Fruit fly (Drosophila melanogaster) whole organism, prepupa: ENCODE results near the gene CG17029.

Experiments used
- Blimp-1 ChIP-seq: fragments of 200-800 bp; sonication (Bioruptor generic); optimal IDR thresholded peaks from 3 replicates; lab custom pipeline; 2017; ENCODE audit warnings: missing biosample characterization, missing genetic modification characterization, mild to moderate bottlenecking, moderate library complexity, missing genetic modification reagents
- CG10631 ChIP-seq: fragments of 200-800 bp; sonication (Bioruptor generic); optimal IDR thresholded peaks from 2 replicates; lab custom pipeline; 2016; ENCODE audit warnings: missing biosample characterization, missing genetic modification characterization
- CG11294 ChIP-seq: fragments of 200-800 bp; sonication (Bioruptor generic); IDR thresholded peaks from 2 replicates; pipeline ENCODE4 v1.3.6; 2022; ENCODE audit warnings: missing biosample characterization, missing genetic modification characterization
- CG11762 ChIP-seq: fragments of 200-800 bp; sonication (Bioruptor generic); optimal IDR thresholded peaks from 3 replicates; lab custom pipeline; 2016; ENCODE audit warnings: missing biosample characterization, missing genetic modification characterization; ENCODE audit not compliant: insufficient read depth
- CG11902 ChIP-seq: fragments of 200-800 bp; sonication (Bioruptor generic); optimal IDR thresholded peaks from 3 replicates; lab custom pipeline; 2016; ENCODE audit warnings: missing biosample characterization, missing genetic modification characterization
- CG15336 ChIP-seq: fragments of 200-800 bp; sonication (Bioruptor generic); IDR thresholded peaks from 2 replicates; pipeline ENCODE4 v1.3.6; 2022; ENCODE audit warnings: missing biosample characterization, missing genetic modification characterization
- CG1621 ChIP-seq: fragments of 200-800 bp; sonication (Bioruptor generic); optimal IDR thresholded peaks from 3 replicates; lab custom pipeline; 2018; ENCODE audit warnings: missing biosample characterization, mild to moderate bottlenecking, missing genetic modification characterization
- CG16779 ChIP-seq: fragments of 200-800 bp; sonication (Bioruptor generic); optimal IDR thresholded peaks from 3 replicates; lab custom pipeline; 2017; ENCODE audit warnings: missing biosample characterization, mild to moderate bottlenecking, missing genetic modification characterization
- CG3032 ChIP-seq: fragments of 200-800 bp; optimal IDR thresholded peaks from 2 replicates; lab custom pipeline; 2019; ENCODE audit warnings: missing biosample characterization, mild to moderate bottlenecking, missing genetic modification characterization, moderate library complexity
- CG31627 ChIP-seq: fragments of 200-800 bp; sonication (Bioruptor generic); optimal IDR thresholded peaks from 3 replicates; lab custom pipeline; 2016; ENCODE audit warnings: missing biosample characterization, missing genetic modification characterization
- CG32006 ChIP-seq: fragments of 200-800 bp; sonication (Bioruptor generic); optimal IDR thresholded peaks from 3 replicates; lab custom pipeline; 2017; ENCODE audit warnings: missing biosample characterization, mild to moderate bottlenecking, missing genetic modification characterization
- CG34406 ChIP-seq: fragments of 200-800 bp; sonication (Bioruptor generic); optimal IDR thresholded peaks from 3 replicates; lab custom pipeline; 2016; ENCODE audit warnings: missing biosample characterization, missing genetic modification characterization
- CG3919 ChIP-seq: fragments of 200-800 bp; sonication (Bioruptor generic); optimal IDR thresholded peaks from 3 replicates; lab custom pipeline; 2016; ENCODE audit warnings: missing biosample characterization, missing genetic modification characterization
- CG4318 ChIP-seq: fragments of 200-800 bp; sonication (Bioruptor generic); optimal IDR thresholded peaks from 3 replicates; lab custom pipeline; 2017; ENCODE audit warnings: missing biosample characterization, mild to moderate bottlenecking, missing genetic modification characterization
- CG6276 ChIP-seq: fragments of 200-800 bp; sonication (Bioruptor generic); optimal IDR thresholded peaks from 2 replicates; lab custom pipeline; 2017; ENCODE audit warnings: missing biosample characterization, mild to moderate bottlenecking, missing genetic modification characterization
- CG6792 ChIP-seq: fragments of 200-800 bp; sonication (Bioruptor generic); optimal IDR thresholded peaks from 3 replicates; lab custom pipeline; 2016; ENCODE audit warnings: missing biosample characterization, missing genetic modification characterization
- CG6808 ChIP-seq: fragments of 200-800 bp; sonication (Bioruptor generic); optimal IDR thresholded peaks from 3 replicates; lab custom pipeline; 2017; ENCODE audit warnings: missing biosample characterization, missing genetic modification characterization, mild to moderate bottlenecking, moderate library complexity, missing genetic modification reagents
- CG6854 ChIP-seq: fragments of 200-800 bp; sonication (Bioruptor generic); optimal IDR thresholded peaks from 2 replicates; lab custom pipeline; 2017; ENCODE audit warnings: missing biosample characterization, mild to moderate bottlenecking, missing genetic modification characterization
- CG7368 ChIP-seq: fragments of 200-800 bp; sonication (Bioruptor generic); optimal IDR thresholded peaks from 3 replicates; lab custom pipeline; 2016; ENCODE audit warnings: missing biosample characterization, missing genetic modification characterization
- CG8119 ChIP-seq: fragments of 200-800 bp; sonication (Bioruptor generic); IDR thresholded peaks from 3 replicates; pipeline ENCODE4 v1.3.6; 2022; ENCODE audit warnings: missing biosample characterization, missing genetic modification characterization
- CG9139 ChIP-seq: fragments of 200-800 bp; sonication (Bioruptor generic); optimal IDR thresholded peaks from 3 replicates; lab custom pipeline; 2017; ENCODE audit warnings: missing biosample characterization, mild to moderate bottlenecking, missing genetic modification characterization
- Eip75B ChIP-seq: fragments of 200-800 bp; sonication (Bioruptor generic); optimal IDR thresholded peaks from 3 replicates; lab custom pipeline; 2016; ENCODE audit warnings: missing biosample characterization, missing genetic modification characterization
- Eip78C ChIP-seq: fragments of 200-800 bp; sonication (Bioruptor generic); peaks from one replicate; lab custom pipeline; 2016; ENCODE audit warnings: missing biosample characterization, missing genetic modification characterization
- Eip93F ChIP-seq: fragments of 200-800 bp; sonication (Bioruptor generic); optimal IDR thresholded peaks from 2 replicates; lab custom pipeline; 2016; ENCODE audit warnings: missing biosample characterization, mild to moderate bottlenecking, missing genetic modification characterization
- Ets21C ChIP-seq: fragments of 200-800 bp; sonication (Bioruptor generic); optimal IDR thresholded peaks from 3 replicates; lab custom pipeline; 2016; ENCODE audit warnings: missing biosample characterization, missing genetic modification characterization
- Ets96B ChIP-seq: fragments of 200-800 bp; optimal IDR thresholded peaks from 2 replicates; lab custom pipeline; 2019; ENCODE audit warnings: missing biosample characterization, mild to moderate bottlenecking, missing genetic modification characterization, moderate library complexity
- Hr38 ChIP-seq: sonication (Bioruptor generic); optimal IDR thresholded peaks from 2 replicates; lab custom pipeline; 2016; ENCODE audit warnings: missing biosample characterization, missing genetic modification characterization
- Hr4 ChIP-seq: fragments of 200-800 bp; sonication (Bioruptor generic); optimal IDR thresholded peaks from 3 replicates; lab custom pipeline; 2016; ENCODE audit warnings: missing biosample characterization, missing genetic modification characterization
- Lpt ChIP-seq: fragments of 200-800 bp; sonication (Bioruptor generic); optimal IDR thresholded peaks from 3 replicates; lab custom pipeline; 2016; ENCODE audit warnings: missing biosample characterization, missing genetic modification characterization
- Met ChIP-seq: fragments of 200-800 bp; sonication (Bioruptor generic); optimal IDR thresholded peaks from 3 replicates; lab custom pipeline; 2016; ENCODE audit warnings: missing biosample characterization, missing genetic modification characterization
- OdsH ChIP-seq: fragments of 200-800 bp; sonication (Bioruptor generic); optimal IDR thresholded peaks from 3 replicates; lab custom pipeline; 2016; ENCODE audit warnings: missing biosample characterization, missing genetic modification characterization
- Sox102F ChIP-seq: fragments of 200-800 bp; sonication (Bioruptor generic); optimal IDR thresholded peaks from 2 replicates; lab custom pipeline; 2016; ENCODE audit warnings: missing biosample characterization, mild to moderate bottlenecking, missing genetic modification characterization
- Sox15 ChIP-seq: fragments of 200-800 bp; sonication (Bioruptor generic); optimal IDR thresholded peaks from 3 replicates; lab custom pipeline; 2016; ENCODE audit warnings: missing biosample characterization, missing genetic modification characterization
- achi ChIP-seq: fragments of 200-800 bp; sonication (Bioruptor generic); optimal IDR thresholded peaks from 3 replicates; lab custom pipeline; 2016; ENCODE audit warnings: missing biosample characterization, missing genetic modification characterization
- acj6 ChIP-seq: fragments of 200-800 bp; sonication (Bioruptor generic); optimal IDR thresholded peaks from 3 replicates; lab custom pipeline; 2016; ENCODE audit warnings: missing biosample characterization, missing genetic modification characterization
- cyc ChIP-seq: fragments of 200-800 bp; sonication (Bioruptor generic); optimal IDR thresholded peaks from 3 replicates; lab custom pipeline; 2016; ENCODE audit warnings: missing biosample characterization, missing genetic modification characterization
- dac ChIP-seq: fragments of 200-800 bp; sonication (Bioruptor generic); optimal IDR thresholded peaks from 2 replicates; lab custom pipeline; 2017; ENCODE audit warnings: missing biosample characterization, mild to moderate bottlenecking, missing genetic modification characterization
- dsx ChIP-seq: fragments of 200-800 bp; optimal IDR thresholded peaks from 3 replicates; lab custom pipeline; 2019; ENCODE audit warnings: missing biosample characterization, mild to moderate bottlenecking, missing genetic modification characterization, moderate library complexity; ENCODE audit not compliant: poor library complexity, severe bottlenecking
- eg ChIP-seq: fragments of 200-800 bp; sonication (Bioruptor generic); IDR thresholded peaks from 3 replicates; pipeline ENCODE4 v1.3.6; 2022; ENCODE audit warnings: missing biosample characterization, missing genetic modification characterization
- esn ChIP-seq: fragments of 200-800 bp; sonication (Bioruptor generic); optimal IDR thresholded peaks from 2 replicates; lab custom pipeline; 2016; ENCODE audit warnings: missing biosample characterization, mild to moderate bottlenecking, missing genetic modification characterization, moderate library complexity
- fd59A ChIP-seq: fragments of 200-800 bp; sonication (Bioruptor generic); optimal IDR thresholded peaks from 2 replicates; lab custom pipeline; 2017; ENCODE audit warnings: missing biosample characterization, mild to moderate bottlenecking, missing genetic modification characterization, missing genetic modification reagents
- fd85E ChIP-seq: fragments of 200-800 bp; sonication (Bioruptor generic); optimal IDR thresholded peaks from 3 replicates; lab custom pipeline; 2016; ENCODE audit warnings: missing biosample characterization, missing genetic modification characterization
- fkh ChIP-seq: fragments of 200-800 bp; sonication (Bioruptor generic); optimal IDR thresholded peaks from 3 replicates; lab custom pipeline; 2017; ENCODE audit warnings: missing biosample characterization, mild to moderate bottlenecking, missing genetic modification characterization, moderate library complexity
- lz ChIP-seq: fragments of 200-800 bp; sonication (Bioruptor generic); optimal IDR thresholded peaks from 3 replicates; lab custom pipeline; 2016; ENCODE audit warnings: missing biosample characterization, missing genetic modification characterization
- net ChIP-seq: fragments of 200-800 bp; sonication (Bioruptor generic); optimal IDR thresholded peaks from 3 replicates; lab custom pipeline; 2016; ENCODE audit warnings: missing biosample characterization, missing genetic modification characterization
- pdm3 ChIP-seq: fragments of 200-800 bp; sonication (Bioruptor generic); optimal IDR thresholded peaks from 3 replicates; lab custom pipeline; 2016; ENCODE audit warnings: missing biosample characterization, missing genetic modification characterization
- salr ChIP-seq, 2 experiments: fragments of 200-800 bp; sonication (Bioruptor generic); optimal IDR thresholded peaks; 3 replicates each; lab custom pipeline; 2016 to 2018; ENCODE audit warnings: missing biosample characterization in 2 of 2, missing genetic modification characterization in 2 of 2, mild to moderate bottlenecking in 1 of 2
- spab ChIP-seq: fragments of 200-800 bp; sonication (Bioruptor generic); optimal IDR thresholded peaks from 2 replicates; lab custom pipeline; 2017; ENCODE audit warnings: missing biosample characterization, mild to moderate bottlenecking, missing genetic modification characterization, missing genetic modification reagents
- ss ChIP-seq, 2 experiments: fragments of 200-800 bp; sonication (Bioruptor generic); optimal IDR thresholded peaks; 2 replicates in 1 of 2; 3 replicates in 1 of 2; lab custom pipeline; 2017 to 2018; ENCODE audit warnings: mild to moderate bottlenecking in 2 of 2, missing biosample characterization in 2 of 2, missing genetic modification characterization in 2 of 2, moderate library complexity in 1 of 2
- svp ChIP-seq: fragments of 200-800 bp; sonication (Bioruptor generic); peaks from one replicate; lab custom pipeline; 2016; ENCODE audit warnings: missing biosample characterization, missing genetic modification characterization
- topi ChIP-seq: fragments of 200-800 bp; sonication (Bioruptor generic); optimal IDR thresholded peaks from 3 replicates; lab custom pipeline; 2016; ENCODE audit warnings: missing biosample characterization, missing genetic modification characterization
- vri ChIP-seq: fragments of 200-800 bp; sonication (Bioruptor generic); optimal IDR thresholded peaks from 3 replicates; lab custom pipeline; 2016; ENCODE audit warnings: missing biosample characterization, mild to moderate bottlenecking, missing genetic modification characterization

CG17029 gene

dm6 chr3L:16001164-16001679, 24.6 kb downstream of the CG17029 start:
- no peak for TF ChIP-seq dsx (GFP tag; lab: Kevin White, UChicago)
- no peak for TF ChIP-seq ss (GFP tag; optimal IDR thresholded peaks at IDR 0.05; lab: Kevin White, UChicago)
- peak; percentile 39 for TF ChIP-seq cyc (GFP tag; lab: Kevin White, UChicago)
- peak; percentile 45 for TF ChIP-seq CG3919 (GFP tag; lab: Kevin White, UChicago)
- no peak for TF ChIP-seq spab (GFP tag; lab: Kevin White, UChicago)
- TF ChIP-seq fkh (GFP tag; lab: Kevin White, UChicago): peak; percentile 94
- TF ChIP-seq CG6276 (GFP tag; lab: Kevin White, UChicago): peak; percentile 88
- TF ChIP-seq Blimp-1 (GFP tag; lab: Kevin White, UChicago): no peak
- peak; percentile 92 for TF ChIP-seq Hr4 (GFP tag; lab: Kevin White, UChicago)
- TF ChIP-seq acj6 (GFP tag; lab: Kevin White, UChicago): peak; percentile 55
- peak; percentile 61 for TF ChIP-seq CG4318 (GFP tag; lab: Kevin White, UChicago)
- no peak for TF ChIP-seq CG7368 (GFP tag; lab: Kevin White, UChicago)
- TF ChIP-seq CG1621 (tag; lab: Kevin White, UChicago): no peak
- TF ChIP-seq CG11294: peak; percentile 78
- TF ChIP-seq Eip75B (GFP tag; lab: Kevin White, UChicago): no peak
- peak in 1 of 2 experiments; percentile 60 for TF ChIP-seq salr (GFP tag; optimal IDR thresholded peaks at IDR 0.05; lab: Kevin White, UChicago)
- no peak for TF ChIP-seq CG11762
- TF ChIP-seq CG11902 (GFP tag; lab: Kevin White, UChicago): no peak
- TF ChIP-seq CG6854 (GFP tag; lab: Kevin White, UChicago): no peak
- peak; percentile 91 for TF ChIP-seq CG8119 (GFP tag; lab: Robert Waterston, UW)
- no peak for TF ChIP-seq CG6808 (GFP tag; lab: Kevin White, UChicago)
- TF ChIP-seq CG16779: no peak
- TF ChIP-seq esn (GFP tag; lab: Kevin White, UChicago): peak; percentile 48
- TF ChIP-seq CG31627 (GFP tag; lab: Kevin White, UChicago): peak; percentile 50
- peak; percentile 70 for TF ChIP-seq OdsH (GFP tag; lab: Kevin White, UChicago)
- TF ChIP-seq net (GFP tag; lab: Kevin White, UChicago): peak; percentile 73
- TF ChIP-seq CG9139: no peak
- TF ChIP-seq CG6792: peak; percentile 37
- peak; percentile 78 for TF ChIP-seq Eip78C (GFP tag; lab: Kevin White, UChicago)
- TF ChIP-seq achi: peak; percentile 67
- TF ChIP-seq svp (GFP tag; lab: Kevin White, UChicago): peak; percentile 74
- peak; percentile 91 for TF ChIP-seq CG15336 (GFP tag; lab: Robert Waterston, UW)
- no peak for TF ChIP-seq fd59A
- peak; percentile 61 for TF ChIP-seq dac (GFP tag; lab: Kevin White, UChicago)
- TF ChIP-seq fd85E: no peak
- no peak for TF ChIP-seq CG34406 (GFP tag; lab: Kevin White, UChicago)
- peak; percentile 80 for TF ChIP-seq pdm3 (GFP tag; lab: Kevin White, UChicago)
- TF ChIP-seq Hr38: peak; percentile 16
- peak; percentile 85 for TF ChIP-seq eg (GFP tag; lab: Robert Waterston, UW)
- peak; percentile 16 for TF ChIP-seq topi (GFP tag; lab: Kevin White, UChicago)
- peak; percentile 91 for TF ChIP-seq CG32006 (GFP tag; lab: Kevin White, UChicago)
- TF ChIP-seq CG3032 (tag; lab: Kevin White, UChicago): peak; percentile 9
- peak; percentile 32 for TF ChIP-seq lz (GFP tag; lab: Kevin White, UChicago)
- peak; percentile 53 for TF ChIP-seq Met (GFP tag; lab: Kevin White, UChicago)
- TF ChIP-seq Lpt (GFP tag; lab: Kevin White, UChicago): peak; percentile 76
- no peak for TF ChIP-seq Eip93F (GFP tag; lab: Kevin White, UChicago)
- peak; percentile 59 for TF ChIP-seq vri (GFP tag; lab: Kevin White, UChicago)
- peak; percentile 23 for TF ChIP-seq Sox15 (GFP tag; lab: Kevin White, UChicago)
- TF ChIP-seq Ets21C (GFP tag; lab: Kevin White, UChicago): no peak
- no peak for TF ChIP-seq Sox102F (GFP tag; lab: Kevin White, UChicago)
- peak; percentile 23 for TF ChIP-seq CG10631 (GFP tag; lab: Kevin White, UChicago)
- no peak for TF ChIP-seq Ets96B
